Worm (Caenorhabditis elegans): Measurements from ENCODE around the gene kin-19.

kin-19 gene

ce11 chrIII:4058643-4059042 is 27.8 kb downstream of the kin-19 start, which contains the start of gene his-69:
his-69 (minus strand) TSS chrIII:4058743.
- TF ChIP-seq unc-62 (GFP tag; optimal IDR thresholded peaks at IDR 0.05), result no peak

- no peak for TF ChIP-seq unc-62 (GFP tag; optimal IDR thresholded peaks at IDR 0.05)
Measured at ce11 chrIII:4057894-4058293, 28.5 kb downstream of the kin-19 start, which contains the start of gene rcq-5. rcq-5 (minus strand) TSS chrIII:4057976.

ce11 chrIII:4049150-4049549 is 37.3 kb downstream of the kin-19 start:
- TF ChIP-seq unc-62 (GFP tag; optimal IDR thresholded peaks at IDR 0.05), result no peak

ce11 chrIII:4039775-4040174 is 46.7 kb downstream of the kin-19 start:
- TF ChIP-seq unc-62 (GFP tag; optimal IDR thresholded peaks at IDR 0.05), result no peak

- TF ChIP-seq unc-62 (GFP tag; optimal IDR thresholded peaks at IDR 0.05), result no peak
Measured at ce11 chrIII:4037332-4037731, 49.1 kb downstream of the kin-19 start.

ce11 chrIII:4036740-4037139 is 49.7 kb downstream of the kin-19 start, which contains the start of gene hum-5:
hum-5 (minus strand) TSS chrIII:4036840.
- TF ChIP-seq unc-62 (GFP tag; optimal IDR thresholded peaks at IDR 0.05), result no peak

- TF ChIP-seq unc-62 (GFP tag; optimal IDR thresholded peaks at IDR 0.05), result no peak
Measured at ce11 chrIII:4034984-4035383, 51.5 kb downstream of the kin-19 start.

Data from whole organism, dauer.